Worm (Caenorhabditis elegans): ENCODE results near the gene F54C8.1.

DNA sequence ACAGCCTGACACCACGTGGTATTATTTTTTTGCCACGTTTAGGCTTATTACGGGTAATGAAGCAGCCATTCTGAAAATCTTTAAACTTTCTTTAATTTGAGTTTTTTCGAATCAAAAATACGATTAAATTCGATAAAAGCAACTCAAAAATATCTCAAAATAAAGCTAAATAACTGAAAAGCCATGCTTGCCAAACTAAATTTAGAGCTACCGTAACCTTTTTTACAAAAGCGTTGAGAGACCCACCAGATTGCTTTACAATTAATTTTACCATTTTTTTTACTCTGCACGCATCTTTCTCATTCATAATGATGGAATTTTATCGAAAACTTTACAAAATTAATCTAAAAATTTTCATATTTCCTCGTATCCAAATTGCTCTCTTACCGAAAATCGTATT lies 48.5 kb downstream of the F54C8.1 start:
- TF ChIP-seq F33H1.4 (GFP tag; IDR thresholded peaks at IDR 0.05) (no peak; the same call in 1 of the 2 replicates), dox-1 (GFP tag; IDR thresholded peaks at IDR 0.05) (no peak), fkh-3 (tag; optimal IDR thresholded peaks at IDR 0.05) (no peak), chd-7 (tag; optimal IDR thresholded peaks at IDR 0.05) (no peak), attf-3 (GFP tag; conservative IDR thresholded peaks at IDR 0.05) (no peak), ama-1 (optimal IDR thresholded peaks at IDR 0.05) (no peak), ama-1 (GFP tag; optimal IDR thresholded peaks at IDR 0.05) (no peak), hmg-1.2 (GFP tag; IDR thresholded peaks at IDR 0.05) (no peak), B0336.3 (GFP tag; IDR thresholded peaks at IDR 0.05) (no peak), ZK185.1 (tag; optimal IDR thresholded peaks at IDR 0.05; ENCODE audit: poor library complexity, severe bottlenecking) (no peak), ztf-26 (tag; optimal IDR thresholded peaks at IDR 0.05) (no peak), him-1 (tag; optimal IDR thresholded peaks at IDR 0.05) (no peak), F49E8.2 (tag; optimal IDR thresholded peaks at IDR 0.05; ENCODE audit: insufficient read depth) (no peak), aptf-2 (GFP tag; conservative IDR thresholded peaks at IDR 0.05) (no peak)
